Fruit fly (Drosophila melanogaster): Measurements from ENCODE around the gene Ada1-1.

DNA sequence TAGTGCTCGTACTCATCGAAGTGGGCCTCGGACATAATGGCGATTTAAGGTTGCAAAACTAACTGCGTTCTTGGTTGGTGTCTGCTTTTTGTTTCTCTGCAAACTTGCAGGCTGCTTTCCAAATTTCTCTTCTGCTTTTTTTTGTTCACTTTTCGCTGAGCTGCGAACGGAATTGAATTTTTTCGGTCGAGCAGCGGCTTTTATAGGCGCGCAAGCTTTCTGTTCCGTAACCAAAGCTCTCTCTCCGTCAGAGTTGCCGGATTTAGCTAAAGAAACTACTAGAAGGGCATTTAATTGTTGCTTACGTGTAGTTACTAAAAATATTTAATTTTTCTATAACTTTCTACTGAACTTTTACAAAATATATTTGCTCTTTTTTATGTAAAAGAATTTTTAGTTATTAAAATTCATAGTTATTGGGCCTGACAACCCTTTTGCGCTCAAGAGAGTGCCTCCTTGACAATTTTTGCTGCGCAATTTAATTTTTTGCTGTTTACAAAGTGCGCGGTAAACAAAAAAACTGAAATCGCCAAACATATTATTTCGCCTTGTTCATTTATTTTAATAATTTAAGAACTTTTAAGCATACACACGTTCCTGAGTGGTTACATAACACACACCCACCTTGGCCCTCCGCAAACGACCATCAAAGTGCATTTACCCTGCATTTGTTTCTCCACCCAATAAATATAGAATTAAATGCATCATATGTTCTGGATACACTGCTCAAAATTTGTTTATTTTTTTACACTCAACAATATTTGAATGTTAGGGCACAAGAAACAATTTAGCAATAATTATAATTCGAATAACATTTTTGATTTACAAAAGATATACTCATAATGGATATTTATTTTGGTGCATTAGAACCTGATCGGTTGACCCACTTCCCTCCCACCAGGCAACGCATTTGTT lies 49.6 kb downstream of the Ada1-1 start, which contains the start of gene CG6770:
- TF ChIP-seq Hnf4 (GFP tag; optimal IDR thresholded peaks at IDR 0.05) (peak; percentile 71), Dfd (GFP tag; optimal IDR thresholded peaks at IDR 0.05) (no peak)

Data from whole organism, wandering third instar larva.